Worm (Caenorhabditis elegans): Measurements from ENCODE around the gene F20B6.9.

The F20B6.9 gene

ce11 chrX:4254782-4255181 lies 47.5 kb upstream of the F20B6.9 start, which contains the start of gene taf-11.1 (continued):
- TF ChIP-seq C38D4.7 (GFP tag; optimal IDR thresholded peaks at IDR 0.05) (no peak), syd-9 (tag; optimal IDR thresholded peaks at IDR 0.05) (no peak), hlh-6 (tag; optimal IDR thresholded peaks at IDR 0.05) (no peak), ceh-30 (tag; optimal IDR thresholded peaks at IDR 0.05) (no peak), gmeb-2 (tag; optimal IDR thresholded peaks at IDR 0.05) (no peak), fkh-10 (GFP tag; optimal IDR thresholded peaks at IDR 0.05) (no peak), pros-1 (tag; optimal IDR thresholded peaks at IDR 0.05) (no peak), madf-2 (tag; optimal IDR thresholded peaks at IDR 0.05) (no peak), rnt-1 (tag; optimal IDR thresholded peaks at IDR 0.05) (no peak), fkh-6 (tag; optimal IDR thresholded peaks at IDR 0.05) (no peak), ceh-14 (tag; optimal IDR thresholded peaks at IDR 0.05) (no peak), nhr-232 (tag; optimal IDR thresholded peaks at IDR 0.05) (no peak), hlh-30 (tag; optimal IDR thresholded peaks at IDR 0.05; ENCODE audit: insufficient read depth) (no peak), ceh-31 (tag; optimal IDR thresholded peaks at IDR 0.05) (peak; percentile 60), F13H6.1 (tag; optimal IDR thresholded peaks at IDR 0.05) (no peak), mec-3 (tag; optimal IDR thresholded peaks at IDR 0.05; ENCODE audit: borderline replicate concordance) (no peak), ahr-1 (tag; optimal IDR thresholded peaks at IDR 0.05) (no peak), C08G9.2 (tag; optimal IDR thresholded peaks at IDR 0.05) (peak; percentile 18), tbx-2 (tag; optimal IDR thresholded peaks at IDR 0.05) (peak; percentile 29), odd-2 (tag; optimal IDR thresholded peaks at IDR 0.05) (no peak), ceh-9 (tag; optimal IDR thresholded peaks at IDR 0.05) (no peak), tbx-7 (tag; optimal IDR thresholded peaks at IDR 0.05) (no peak), ceh-6 (GFP tag; optimal IDR thresholded peaks at IDR 0.05) (no peak), pat-9 (tag; optimal IDR thresholded peaks at IDR 0.05) (no peak), ceh-45 (GFP tag; IDR thresholded peaks at IDR 0.05) (no peak)

ce11 chrX:4252047-4252446 lies 44.8 kb upstream of the F20B6.9 start, which contains the start of gene srv-5:
Gene srv-5 (plus strand): TSS chrX:4252347.
- TF ChIP-seq ets-4 (tag; optimal IDR thresholded peaks at IDR 0.05) (no peak), mec-3 (tag; optimal IDR thresholded peaks at IDR 0.05; ENCODE audit: borderline replicate concordance) (no peak), unc-42 (tag; optimal IDR thresholded peaks at IDR 0.05) (no peak), pax-1 (tag; optimal IDR thresholded peaks at IDR 0.05) (no peak), gmeb-2 (tag; optimal IDR thresholded peaks at IDR 0.05) (no peak), pha-4 (tag; optimal IDR thresholded peaks at IDR 0.05) (no peak), zip-5 (tag; optimal IDR thresholded peaks at IDR 0.05) (no peak), hlh-15 (tag; optimal IDR thresholded peaks at IDR 0.05) (no peak), elt-2 (tag; optimal IDR thresholded peaks at IDR 0.05) (no peak), ceh-18 (tag; optimal IDR thresholded peaks at IDR 0.05) (no peak), fkh-6 (tag; optimal IDR thresholded peaks at IDR 0.05) (no peak), npax-4 (tag; optimal IDR thresholded peaks at IDR 0.05) (no peak), ceh-30 (tag; optimal IDR thresholded peaks at IDR 0.05) (no peak), F13H6.1 (tag; optimal IDR thresholded peaks at IDR 0.05) (no peak), pha-2 (tag; optimal IDR thresholded peaks at IDR 0.05) (no peak), K09A11.1 (tag; optimal IDR thresholded peaks at IDR 0.05; ENCODE audit: insufficient read depth) (no peak), Y22D7AL.16 (tag; optimal IDR thresholded peaks at IDR 0.05) (no peak)

- TF ChIP-seq madf-2 (tag; optimal IDR thresholded peaks at IDR 0.05) = no peak
- no peak for TF ChIP-seq ceh-14 (tag; optimal IDR thresholded peaks at IDR 0.05)
- TF ChIP-seq nhr-11 (tag; optimal IDR thresholded peaks at IDR 0.05) = no peak
- no peak for TF ChIP-seq Y22D7AL.16 (tag; optimal IDR thresholded peaks at IDR 0.05)
- no peak for TF ChIP-seq lin-11 (tag; optimal IDR thresholded peaks at IDR 0.05)
- TF ChIP-seq C08G9.2 (tag; optimal IDR thresholded peaks at IDR 0.05) = no peak
- no peak for TF ChIP-seq ztf-16 (tag; optimal IDR thresholded peaks at IDR 0.05)
- TF ChIP-seq ceh-45 (GFP tag; IDR thresholded peaks at IDR 0.05) = no peak
- no peak for TF ChIP-seq hlh-6 (tag; optimal IDR thresholded peaks at IDR 0.05)
- no peak for TF ChIP-seq ceh-24 (tag; optimal IDR thresholded peaks at IDR 0.05)
- TF ChIP-seq ceh-30 (tag; optimal IDR thresholded peaks at IDR 0.05) = no peak
- TF ChIP-seq ttx-3 (tag; optimal IDR thresholded peaks at IDR 0.05) = no peak
- no peak for TF ChIP-seq hlh-15 (tag; optimal IDR thresholded peaks at IDR 0.05)
- TF ChIP-seq ceh-19 (GFP tag; optimal IDR thresholded peaks at IDR 0.05) = no peak
- TF ChIP-seq ceh-31 (tag; optimal IDR thresholded peaks at IDR 0.05) = no peak
Observed at ce11 chrX:4248949-4249348, 41.7 kb upstream of the F20B6.9 start, which contains the start of gene hlh-13. Gene hlh-13 (plus strand): TSS chrX:4249249.

Measured in whole organism, late embryonic.